Worm (Caenorhabditis elegans): ENCODE measurements around the gene lite-1.

The lite-1 gene

ce11 chrX:6255561-6255960 lies 25.0 kb upstream of the lite-1 start (continued):
- TF ChIP-seq ceh-82 (tag; optimal IDR thresholded peaks at IDR 0.05) (no peak), nhr-77 (tag; optimal IDR thresholded peaks at IDR 0.05) (peak; percentile 78), R02D3.7 (tag; optimal IDR thresholded peaks at IDR 0.05) (no peak), lir-3 (tag; optimal IDR thresholded peaks at IDR 0.05) (no peak), mxl-2 (GFP tag; conservative IDR thresholded peaks at IDR 0.05) (peak; percentile 76), zfp-3 (GFP tag; conservative IDR thresholded peaks at IDR 0.05) (peak; percentile 72; the same call in 1 of the 2 replicates), dpl-1 (GFP tag; optimal IDR thresholded peaks at IDR 0.05) (peak; percentile 1), zfp-2 (tag; optimal IDR thresholded peaks at IDR 0.05) (no peak), unc-39 (tag; optimal IDR thresholded peaks at IDR 0.05) (no peak), zip-11 (GFP tag; IDR thresholded peaks at IDR 0.05) (no peak), hlh-11 (tag; optimal IDR thresholded peaks at IDR 0.05) (peak; percentile 99), F10B5.3 (tag; optimal IDR thresholded peaks at IDR 0.05) (no peak), dve-1 (tag; optimal IDR thresholded peaks at IDR 0.05; ENCODE audit: insufficient read depth) (peak; percentile 91), ama-1 (optimal IDR thresholded peaks at IDR 0.05) (no peak), Y105C5A.15 (GFP tag; IDR thresholded peaks at IDR 0.05) (no peak), hmg-1.1 (GFP tag; IDR thresholded peaks at IDR 0.05) (peak; percentile 50), lsy-2 (tag; optimal IDR thresholded peaks at IDR 0.05) (peak; percentile 38 to 63), spr-3 (GFP tag; optimal IDR thresholded peaks at IDR 0.05) (no peak), ZK337.2 (GFP tag; IDR thresholded peaks at IDR 0.05) (no peak), dmd-6 (GFP tag; IDR thresholded peaks at IDR 0.05) (peak; percentile 96), nhr-76 (tag; optimal IDR thresholded peaks at IDR 0.05) (no peak), ceh-32 (tag; optimal IDR thresholded peaks at IDR 0.05; ENCODE audit: poor library complexity) (no peak), pha-4 (GFP tag; IDR thresholded peaks at IDR 0.05) (peak; percentile 63), pha-4 (tag; optimal IDR thresholded peaks at IDR 0.05) (peak; percentile 66), hlh-30 (tag; optimal IDR thresholded peaks at IDR 0.05; ENCODE audit: insufficient read depth) (peak; percentile 97), ztf-11 (tag; optimal IDR thresholded peaks at IDR 0.05) (no peak), duxl-1 (tag; optimal IDR thresholded peaks at IDR 0.05; ENCODE audit: poor library complexity) (peak; percentile 52), saeg-2 (GFP tag; IDR thresholded peaks at IDR 0.05) (peak; percentile 83), snpc-4 (tag; optimal IDR thresholded peaks at IDR 0.05) (no peak), lim-7 (GFP tag; IDR thresholded peaks at IDR 0.05) (no peak), cey-2 (tag; optimal IDR thresholded peaks at IDR 0.05; ENCODE audit: borderline replicate concordance, insufficient read depth) (no peak), fos-1 (tag; optimal IDR thresholded peaks at IDR 0.05) (peak; percentile 16), F49E8.2 (tag; optimal IDR thresholded peaks at IDR 0.05; ENCODE audit: borderline replicate concordance) (no peak)

ce11 chrX:6254671-6255031 lies 24.1 kb upstream of the lite-1 start:
- TF ChIP-seq unc-130 (GFP tag; optimal IDR thresholded peaks at IDR 0.05) (no peak), F49E8.2 (tag; optimal IDR thresholded peaks at IDR 0.05; ENCODE audit: borderline replicate concordance) (no peak), unc-62 (GFP tag; optimal IDR thresholded peaks at IDR 0.05 in 1 of 2) (no peak), unc-62 (tag; optimal IDR thresholded peaks at IDR 0.05) (no peak), hlh-30 (tag; optimal IDR thresholded peaks at IDR 0.05; ENCODE audit: insufficient read depth) (peak; percentile 25), snpc-1.2 (GFP tag; IDR thresholded peaks at IDR 0.05) (no peak), pqm-1 (tag; optimal IDR thresholded peaks at IDR 0.05) (no peak), lin-29 (GFP tag; IDR thresholded peaks at IDR 0.05) (no peak), aha-1 (tag) (no peak)

Data from whole organism, L4 larva.